Worm (Caenorhabditis elegans) whole organism, early embryonic: ENCODE data around the gene F36H9.5.

Experiments used
- F13C5.2 ChIP-seq: sonication (generic microtip); optimal IDR thresholded peaks from 2 replicates; lab custom pipeline; 2017; ENCODE audit warnings: mild to moderate bottlenecking, missing genetic modification characterization, inconsistent platforms, missing compliant biosample characterization
- ama-1 ChIP-seq: fragments of 150-350 bp; optimal IDR thresholded peaks from 2 replicates; lab custom pipeline; 2014
- flt-1 ChIP-seq: fragments of 200-800 bp; sonication (Bioruptor generic); IDR thresholded peaks from 2 replicates; pipeline ENCODE4 v1.3.6; 2022; ENCODE audit warnings: missing genetic modification characterization, missing compliant biosample characterization
- hnd-1 ChIP-seq: sonication (generic microtip); optimal IDR thresholded peaks from 2 replicates; lab custom pipeline; 2016; ENCODE audit warnings: missing genetic modification characterization, missing compliant biosample characterization

DNA sequence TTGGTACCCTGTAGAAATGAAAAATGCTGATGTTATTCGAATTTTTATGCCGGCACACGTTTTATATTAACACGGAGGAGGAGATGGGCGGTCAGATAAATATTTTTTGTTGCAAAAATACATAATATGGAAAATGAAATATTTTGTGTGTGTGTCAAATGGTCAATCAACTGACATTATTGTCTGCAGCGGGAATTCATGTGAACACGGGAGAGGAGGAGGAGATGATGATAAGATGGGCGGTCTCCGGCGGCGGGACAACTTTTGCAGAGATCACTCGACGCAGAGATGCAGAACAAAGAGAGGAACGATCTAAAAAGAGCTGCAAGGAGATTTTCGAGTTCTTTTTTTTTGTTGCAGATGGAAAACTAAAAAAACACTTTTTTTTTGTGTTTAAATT, 10.1 kb downstream of the F36H9.5 start, which contains the start of gene dhs-13:
- TF ChIP-seq F13C5.2, result no peak
- TF ChIP-seq ama-1 (lab: Kevin White, UChicago), result no peak
- no peak for TF ChIP-seq flt-1
- TF ChIP-seq hnd-1 (tag; lab: Kevin White, UChicago), result no peak
